Fruit fly (Drosophila melanogaster) whole organism, pupa: Measurements from ENCODE around the gene CG14302.

Experiments used
- CG12605 ChIP-seq: fragments of 200-800 bp; sonication (Bioruptor generic); IDR thresholded peaks from 2 replicates; pipeline ENCODE4 v1.3.6; 2022; ENCODE audit warnings: missing biosample characterization, missing genetic modification characterization
- CG15710 ChIP-seq: fragments of 200-800 bp; sonication (Bioruptor generic); optimal IDR thresholded peaks from 2 replicates; lab custom pipeline; 2018; ENCODE audit warnings: missing biosample characterization, mild to moderate bottlenecking, missing genetic modification characterization, moderate library complexity
- CG32121 ChIP-seq: fragments of 200-800 bp; sonication (Bioruptor generic); IDR thresholded peaks from 2 replicates; pipeline ENCODE4 v1.3.6; 2022; ENCODE audit warnings: missing biosample characterization, missing genetic modification characterization
- CG34367 ChIP-seq: fragments of 200-800 bp; sonication (Bioruptor generic); optimal IDR thresholded peaks from 2 replicates; lab custom pipeline; 2018; ENCODE audit warnings: missing biosample characterization, mild to moderate bottlenecking, missing genetic modification characterization
- CG8159 ChIP-seq: fragments of 200-800 bp; sonication (Bioruptor generic); optimal IDR thresholded peaks from 3 replicates; lab custom pipeline; 2018; ENCODE audit warnings: missing biosample characterization, mild to moderate bottlenecking, missing genetic modification characterization, moderate library complexity
- CG8301 ChIP-seq: fragments of 200-800 bp; sonication (Bioruptor generic); optimal IDR thresholded peaks from 2 replicates; lab custom pipeline; 2018; ENCODE audit warnings: missing biosample characterization, mild to moderate bottlenecking, missing genetic modification characterization
- CG9948 ChIP-seq: fragments of 200-800 bp; sonication (Bioruptor generic); optimal IDR thresholded peaks from 2 replicates; lab custom pipeline; 2018; ENCODE audit warnings: missing biosample characterization, mild to moderate bottlenecking, missing genetic modification characterization, moderate library complexity
- D1 ChIP-seq: fragments of 200-800 bp; sonication (Bioruptor generic); optimal IDR thresholded peaks from 2 replicates; lab custom pipeline; 2018; ENCODE audit warnings: missing biosample characterization, mild to moderate bottlenecking, missing genetic modification characterization, moderate library complexity
- Ets98B ChIP-seq: fragments of 200-800 bp; sonication (Bioruptor generic); IDR thresholded peaks from 2 replicates; pipeline ENCODE4 v1.3.6; 2022; ENCODE audit warnings: missing biosample characterization, missing genetic modification characterization
- gl ChIP-seq: fragments of 200-800 bp; sonication (Bioruptor generic); optimal IDR thresholded peaks from 2 replicates; lab custom pipeline; 2018; ENCODE audit warnings: missing biosample characterization, mild to moderate bottlenecking, missing genetic modification characterization
- rn ChIP-seq: fragments of 200-800 bp; sonication (Bioruptor generic); IDR thresholded peaks from 2 replicates; pipeline ENCODE4 v1.3.6; 2022; ENCODE audit warnings: missing biosample characterization, missing genetic modification characterization

DNA sequence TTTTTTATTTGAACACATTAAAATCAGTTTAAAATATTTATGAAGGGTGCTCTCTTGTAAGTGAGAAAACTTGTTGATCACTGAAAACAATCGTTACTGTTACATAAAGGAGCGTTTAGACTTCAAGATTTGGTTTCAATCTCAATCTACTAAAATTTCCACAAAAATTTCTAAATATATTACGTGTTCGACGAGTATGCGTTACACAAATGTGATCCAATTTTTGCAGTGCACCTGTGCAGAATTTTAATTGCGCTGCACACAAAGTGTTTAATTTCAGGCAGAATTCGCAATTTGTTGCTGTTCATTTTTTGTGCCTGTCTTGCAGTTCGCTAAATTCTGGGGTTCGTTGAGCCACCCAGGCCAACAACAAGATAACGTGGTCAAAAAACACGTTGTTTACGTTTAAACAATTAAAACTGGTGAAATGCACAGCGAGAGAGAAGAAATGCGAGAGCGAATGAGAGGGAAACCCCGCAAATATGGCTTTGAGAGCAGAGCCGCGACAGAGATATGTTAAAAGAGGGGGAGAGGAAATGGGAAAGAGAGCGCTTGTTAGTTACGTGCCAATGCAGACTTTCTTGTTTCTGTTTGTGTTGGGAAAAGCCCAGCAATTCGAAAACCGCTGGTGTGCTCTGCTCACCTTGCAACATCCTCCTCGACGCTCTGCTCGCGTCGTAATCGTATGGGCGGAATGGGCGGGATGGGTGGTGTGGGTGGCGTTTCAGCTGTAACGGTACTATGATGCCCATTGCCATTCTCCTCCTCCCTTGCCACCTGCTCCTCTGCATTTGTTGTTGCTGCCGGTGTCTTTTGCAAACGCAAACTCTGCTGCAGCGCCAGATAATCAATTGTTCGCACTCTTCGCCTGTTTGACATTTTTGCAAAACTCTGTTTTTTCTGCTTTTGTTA is 10.1 kb downstream of the CG14302 start:
- TF ChIP-seq CG12605 (GFP tag; lab: Robert Waterston, UW) (no peak), Ets98B (GFP tag; lab: Robert Waterston, UW) (peak; percentile 44), CG32121 (GFP tag; lab: Robert Waterston, UW) (peak; percentile 19; the same call in 1 of the 2 replicates), CG15710 (tag; lab: Kevin White, UChicago) (no peak), D1 (tag; lab: Kevin White, UChicago) (peak; percentile 37), CG34367 (no peak), CG8301 (tag; lab: Kevin White, UChicago) (peak; percentile 56), gl (tag; lab: Kevin White, UChicago) (no peak), rn (GFP tag; lab: Robert Waterston, UW) (peak; percentile 34; the same call in 1 of the 2 replicates), CG8159 (tag; lab: Kevin White, UChicago) (no peak), CG9948 (no peak)
